ENCODE assay signal across 1 worm cellular context in the genomic region with DNA sequence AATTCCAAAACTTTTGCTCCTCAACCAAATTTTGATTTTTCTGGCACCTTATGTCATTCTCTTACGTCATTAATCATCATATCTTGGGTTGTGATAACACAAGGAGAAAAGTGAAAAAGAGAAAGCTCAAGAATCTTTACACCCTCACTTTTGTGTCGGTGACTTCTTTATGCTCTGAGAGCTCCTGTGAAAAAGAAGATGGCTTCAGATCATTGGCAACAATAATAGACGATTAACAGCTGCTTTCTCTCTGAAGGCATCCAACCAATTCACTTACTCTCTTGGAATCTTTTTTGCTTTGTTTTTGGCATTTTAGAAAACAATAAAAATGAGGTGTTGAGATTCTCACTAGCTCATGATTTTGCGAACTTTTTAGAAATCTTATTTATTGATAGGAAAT.
TF ChIP-seq lines count a peak whose summit lies in the region.

No protein-coding gene starts in this region.

TF ChIP-seq in whole organism, L1 larva, 84 proteins besides CTCF, POLR2A, EP300 and RAD21 (continued from another document):
- no peak for TF ChIP-seq dpl-1 (GFP tag; optimal IDR thresholded peaks at IDR 0.05; lab: Kevin White, UChicago)
- TF ChIP-seq nhr-71 (tag; optimal IDR thresholded peaks at IDR 0.05; lab: Kevin White, UChicago): peak; percentile 43
- TF ChIP-seq dsc-1 (tag; optimal IDR thresholded peaks at IDR 0.05; lab: Kevin White, UChicago): no peak
- no peak for TF ChIP-seq sup-37 (GFP tag; optimal IDR thresholded peaks at IDR 0.05; lab: Kevin White, UChicago)
- TF ChIP-seq unc-98 (GFP tag; IDR thresholded peaks at IDR 0.05; lab: Robert Waterston, UW): no peak
- TF ChIP-seq irx-1 (tag; optimal IDR thresholded peaks at IDR 0.05; lab: Kevin White, UChicago): no peak
- TF ChIP-seq sptf-1 (tag; optimal IDR thresholded peaks at IDR 0.05; lab: Kevin White, UChicago): no peak
- no peak for TF ChIP-seq ceh-90 (tag; optimal IDR thresholded peaks at IDR 0.05; lab: Kevin White, UChicago)
- no peak for TF ChIP-seq ces-1 (GFP tag; optimal IDR thresholded peaks at IDR 0.05; lab: Kevin White, UChicago)
- no peak for TF ChIP-seq skn-1 (tag; optimal IDR thresholded peaks at IDR 0.05; lab: Kevin White, UChicago)
- TF ChIP-seq lin-39 (tag; optimal IDR thresholded peaks at IDR 0.05; lab: Kevin White, UChicago): no peak
- no peak for TF ChIP-seq nhr-47 (tag; optimal IDR thresholded peaks at IDR 0.05; lab: Kevin White, UChicago)
- TF ChIP-seq nhr-28 (tag; optimal IDR thresholded peaks at IDR 0.05; lab: Kevin White, UChicago): no peak
- TF ChIP-seq nhr-12 (tag; optimal IDR thresholded peaks at IDR 0.05; lab: Kevin White, UChicago): no peak
- TF ChIP-seq ceh-88 (GFP tag; IDR thresholded peaks at IDR 0.05; lab: Robert Waterston, UW): no peak
- TF ChIP-seq C04F5.9 (tag; optimal IDR thresholded peaks at IDR 0.05; lab: Kevin White, UChicago): no peak
- no peak for TF ChIP-seq aly-2 (tag; optimal IDR thresholded peaks at IDR 0.05; lab: Kevin White, UChicago)
- no peak for TF ChIP-seq nhr-76 (tag; optimal IDR thresholded peaks at IDR 0.05; lab: Kevin White, UChicago)
- TF ChIP-seq nhr-90 (tag; optimal IDR thresholded peaks at IDR 0.05; lab: Kevin White, UChicago; ENCODE audit: poor library complexity): no peak
- no peak for TF ChIP-seq tbx-2 (tag; optimal IDR thresholded peaks at IDR 0.05; lab: Kevin White, UChicago)
- peak in 1 of 2 experiments; percentile 3 for TF ChIP-seq efl-1 (optimal IDR thresholded peaks at IDR 0.05; lab: Kevin White, UChicago)
- no peak for TF ChIP-seq efl-1 (GFP tag; optimal IDR thresholded peaks at IDR 0.05 in 1 of 2; lab: Kevin White, UChicago)
- TF ChIP-seq hlh-4 (tag; optimal IDR thresholded peaks at IDR 0.05; lab: Kevin White, UChicago): no peak
- TF ChIP-seq mef-2 (tag; optimal IDR thresholded peaks at IDR 0.05; lab: Kevin White, UChicago): no peak
- TF ChIP-seq lsy-2 (tag; optimal IDR thresholded peaks at IDR 0.05; lab: Kevin White, UChicago): peak in 1 of 2 experiments; percentile 13
- TF ChIP-seq pqm-1 (tag; optimal IDR thresholded peaks at IDR 0.05; lab: Kevin White, UChicago): no peak
- peak; percentile 44 for TF ChIP-seq rnt-1 (tag; optimal IDR thresholded peaks at IDR 0.05; lab: Kevin White, UChicago)
- peak; percentile 79 for TF ChIP-seq lin-14 (GFP tag; optimal IDR thresholded peaks at IDR 0.05; lab: Kevin White, UChicago)
- TF ChIP-seq egl-13 (tag; optimal IDR thresholded peaks at IDR 0.05; lab: Kevin White, UChicago): no peak
- no peak for TF ChIP-seq aha-1 (tag; optimal IDR thresholded peaks at IDR 0.05; lab: Kevin White, UChicago)
